Worm (Caenorhabditis elegans) whole organism, L4 larva: Measurements from ENCODE around the gene cht-4.

ENCODE experiments used
- F10B5.3 ChIP-seq: sonication (generic microtip); optimal IDR thresholded peaks from 2 replicates; lab custom pipeline; 2016; ENCODE audit warnings: mild to moderate bottlenecking, missing genetic modification characterization, missing compliant biosample characterization
- F26F4.8 ChIP-seq: fragments of 200-800 bp; sonication (Bioruptor generic); conservative IDR thresholded peaks from 2 replicates; pipeline ENCODE4 v1.3.6; 2022; ENCODE audit warnings: missing genetic modification characterization, missing compliant biosample characterization
- F49E8.2 ChIP-seq: sonication (generic microtip); optimal IDR thresholded peaks from 2 replicates; lab custom pipeline; 2016; ENCODE audit warnings: missing compliant biosample characterization, mild to moderate bottlenecking, missing genetic modification characterization, borderline replicate concordance
- arid-1 ChIP-seq: fragments of 200-800 bp; sonication (Bioruptor generic); conservative IDR thresholded peaks from 2 replicates; pipeline ENCODE4 v1.3.6; 2022; ENCODE audit warnings: missing genetic modification reagents, missing genetic modification characterization, missing compliant biosample characterization
- egl-43 ChIP-seq: fragments of 200-800 bp; sonication (Bioruptor generic); IDR thresholded peaks from 2 replicates; pipeline ENCODE4 v1.3.6; 2022; ENCODE audit warnings: missing genetic modification reagents, missing genetic modification characterization, missing compliant biosample characterization
- hlh-30 ChIP-seq: sonication (generic microtip); optimal IDR thresholded peaks from 2 replicates; lab custom pipeline; 2017; ENCODE audit warnings: antibody characterized with exemption, mild to moderate bottlenecking, missing genetic modification characterization, missing compliant biosample characterization; ENCODE audit not compliant: insufficient read depth
- lim-7 ChIP-seq: fragments of 200-800 bp; sonication (Bioruptor generic); IDR thresholded peaks from 2 replicates; pipeline ENCODE4 v1.3.6; 2022; ENCODE audit warnings: missing genetic modification characterization, missing compliant biosample characterization
- nhr-48 ChIP-seq: sonication (generic microtip); optimal IDR thresholded peaks from 2 replicates; lab custom pipeline; 2016; ENCODE audit warnings: mild to moderate bottlenecking, missing genetic modification characterization, missing compliant biosample characterization
- nhr-77 ChIP-seq: fragments of 150-350 bp; optimal IDR thresholded peaks from 2 replicates; lab custom pipeline; 2014; ENCODE audit warnings: missing biosample characterization, missing genetic modification characterization

cht-4 gene

ce11 chrIII:1603776-1604175, 53.5 kb downstream of the cht-4 start (continued):
- no peak for TF ChIP-seq F10B5.3 (tag; lab: Kevin White, UChicago)
- no peak for TF ChIP-seq arid-1
- TF ChIP-seq F26F4.8, result 0 out of 2 replicates have a peak, but pooled peaks have one; percentile 58
- TF ChIP-seq nhr-48, result no peak
- TF ChIP-seq lim-7, result peak; percentile 65; the same call in 1 of the 2 replicates
- no peak for TF ChIP-seq hlh-30 (tag; lab: Kevin White, UChicago)
- TF ChIP-seq egl-43 (GFP tag; lab: Robert Waterston, UW), result 0 out of 2 replicates have a peak, but pooled peaks have one; percentile 28
- no peak for TF ChIP-seq F49E8.2 (tag; lab: Kevin White, UChicago)
- no peak for TF ChIP-seq nhr-77 (tag; lab: Kevin White, UChicago)
